Worm (Caenorhabditis elegans) whole organism, L4 larva: ENCODE measurements around the gene rpia-1.

Experiments
- aly-2 ChIP-seq: sonication (generic microtip); optimal IDR thresholded peaks from 2 replicates; lab custom pipeline; 2018; ENCODE audit warnings: missing biosample characterization, missing genetic modification characterization
- attf-4 ChIP-seq: sonication (generic microtip); optimal IDR thresholded peaks from 3 replicates; lab custom pipeline; 2017; ENCODE audit warnings: missing biosample characterization, missing genetic modification characterization
- daf-12 ChIP-seq: fragments of 150-350 bp; optimal IDR thresholded peaks from 2 replicates; lab custom pipeline; 2014; ENCODE audit warnings: missing biosample characterization, missing genetic modification reagents, missing genetic modification characterization
- dpl-1 ChIP-seq: fragments of 150-350 bp; optimal IDR thresholded peaks from 2 replicates; lab custom pipeline; 2014; ENCODE audit warnings: missing biosample characterization, missing genetic modification reagents, missing genetic modification characterization
- nhr-237 ChIP-seq: sonication (generic microtip); optimal IDR thresholded peaks from 2 replicates; lab custom pipeline; 2017; ENCODE audit warnings: missing biosample characterization, missing genetic modification characterization
- nhr-41 ChIP-seq: fragments of 200-800 bp; sonication (Bioruptor generic); IDR thresholded peaks from 2 replicates; pipeline ENCODE4 v1.3.6; 2022; ENCODE audit warnings: missing genetic modification reagents, missing genetic modification characterization, missing compliant biosample characterization
- unc-62 ChIP-seq, 3 experiments: fragments of 150-350 bp in 1 of 3; sonication (generic microtip); optimal IDR thresholded peaks in 2 of 3; peaks in 1 of 3; 1 replicate in 1 of 3; 2 replicates in 2 of 3; lab custom pipeline; 2014 to 2017; ENCODE audit warnings: missing biosample characterization in 3 of 3, missing genetic modification characterization in 3 of 3, missing genetic modification reagents in 3 of 3, missing genotype in 1 of 3
- zag-1 ChIP-seq: fragments of 150-350 bp; optimal IDR thresholded peaks from 2 replicates; lab custom pipeline; 2014; ENCODE audit warnings: missing biosample characterization, missing genetic modification characterization

ce11 chrIII:7165816-7166229 is 42.9 kb downstream of the rpia-1 start:
- TF ChIP-seq unc-62 (GFP tag; optimal IDR thresholded peaks at IDR 0.05 in 1 of 2; lab: Kevin White, UChicago) (peak in 1 of 2 experiments; percentile 38), unc-62 (tag; optimal IDR thresholded peaks at IDR 0.05; lab: Kevin White, UChicago) (no peak), nhr-41 (GFP tag; lab: Robert Waterston, UW) (no peak), dpl-1 (GFP tag; lab: Kevin White, UChicago) (peak; percentile 69), nhr-237 (tag; lab: Kevin White, UChicago) (no peak), zag-1 (no peak), attf-4 (no peak), daf-12 (tag; lab: Kevin White, UChicago) (no peak), aly-2 (tag; lab: Kevin White, UChicago) (no peak)
